Fruit fly (Drosophila melanogaster) whole organism, embryonic: ENCODE data around the gene CG17344.

ENCODE experiments used
- CG10654 ChIP-seq: fragments of 200-800 bp; sonication (Bioruptor generic); optimal IDR thresholded peaks from 2 replicates; lab custom pipeline; 2016; ENCODE audit warnings: missing biosample characterization, missing genetic modification characterization
- CG13424 ChIP-seq: fragments of 200-800 bp; sonication (Bioruptor generic); optimal IDR thresholded peaks from 2 replicates; lab custom pipeline; 2019; ENCODE audit warnings: missing biosample characterization, mild to moderate bottlenecking, missing genetic modification characterization, moderate library complexity
- CG14965 ChIP-seq: fragments of 200-800 bp; sonication (Bioruptor generic); optimal IDR thresholded peaks from 2 replicates; lab custom pipeline; 2016; ENCODE audit warnings: missing biosample characterization, missing genetic modification characterization, borderline replicate concordance
- CG17359 ChIP-seq: fragments of 200-800 bp; sonication (Bioruptor generic); optimal IDR thresholded peaks from 3 replicates; lab custom pipeline; 2018; ENCODE audit warnings: missing biosample characterization, mild to moderate bottlenecking, missing genetic modification characterization, moderate library complexity
- Chrac-16 ChIP-seq: fragments of 200-800 bp; sonication (Bioruptor generic); optimal IDR thresholded peaks from 3 replicates; lab custom pipeline; 2016; ENCODE audit warnings: missing biosample characterization, missing genetic modification characterization
- Dip2 ChIP-seq: fragments of 200-800 bp; sonication (Bioruptor generic); IDR thresholded peaks from 2 replicates; pipeline ENCODE4 v1.3.6; 2022; ENCODE audit warnings: missing biosample characterization, missing genetic modification characterization
- Lim3 ChIP-seq: fragments of 200-800 bp; sonication (Bioruptor generic); IDR thresholded peaks from 2 replicates; pipeline ENCODE4 v1.3.6; 2022; ENCODE audit warnings: missing biosample characterization, missing genetic modification characterization
- Meics ChIP-seq: fragments of 200-800 bp; sonication (Bioruptor generic); optimal IDR thresholded peaks from 2 replicates; lab custom pipeline; 2017; ENCODE audit warnings: missing biosample characterization, mild to moderate bottlenecking, missing genetic modification characterization
- Rx ChIP-seq: fragments of 200-800 bp; sonication (Bioruptor generic); IDR thresholded peaks from 2 replicates; pipeline ENCODE4 v1.3.6; 2022; ENCODE audit warnings: missing biosample characterization, missing genetic modification characterization
- ash1 ChIP-seq: fragments of 200-800 bp; sonication (Bioruptor generic); optimal IDR thresholded peaks from 2 replicates; lab custom pipeline; 2018; ENCODE audit warnings: missing biosample characterization, mild to moderate bottlenecking, missing genetic modification characterization
- croc ChIP-seq: fragments of 200-800 bp; sonication (Bioruptor generic); conservative IDR thresholded peaks from 3 replicates; pipeline ENCODE4 v1.3.6; 2022; ENCODE audit warnings: missing biosample characterization, missing genetic modification characterization
- fd3F ChIP-seq: fragments of 200-800 bp; sonication (Bioruptor generic); optimal IDR thresholded peaks from 2 replicates; lab custom pipeline; 2018; ENCODE audit warnings: missing biosample characterization, mild to moderate bottlenecking, missing genetic modification characterization, moderate library complexity
- gcm2 ChIP-seq: fragments of 200-800 bp; sonication (Bioruptor generic); optimal IDR thresholded peaks from 2 replicates; lab custom pipeline; 2016; ENCODE audit warnings: missing biosample characterization, missing genetic modification characterization

DNA sequence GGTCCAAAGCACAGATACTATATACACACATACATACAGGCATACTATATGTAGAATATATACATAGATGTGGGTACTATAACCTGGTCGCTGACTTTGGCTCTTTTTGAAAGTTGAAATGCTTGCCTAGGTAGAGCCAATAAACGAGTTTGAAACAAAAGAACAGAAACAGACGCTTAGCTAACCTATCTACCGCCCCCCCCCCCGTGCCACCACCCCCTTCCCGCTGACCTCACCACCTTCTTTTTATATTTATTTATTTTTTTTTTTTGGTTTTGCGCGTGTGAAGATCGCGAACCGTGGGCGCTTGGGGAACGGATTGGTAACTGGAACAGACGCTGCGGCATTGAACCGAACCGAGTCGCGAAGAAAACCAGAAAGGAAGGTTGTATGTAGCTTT is 42.3 kb downstream of the CG17344 start:
- TF ChIP-seq CG10654 (GFP tag; lab: Kevin White, UChicago) (no peak), Rx (GFP tag; lab: Robert Waterston, UW) (no peak), Lim3 (GFP tag; lab: Robert Waterston, UW) (no peak), Dip2 (GFP tag; lab: Robert Waterston, UW) (no peak), Chrac-16 (GFP tag; lab: Kevin White, UChicago) (no peak), Meics (GFP tag; lab: Kevin White, UChicago) (no peak), CG13424 (tag; lab: Kevin White, UChicago) (no peak), CG14965 (GFP tag; lab: Kevin White, UChicago) (no peak), CG17359 (tag; lab: Kevin White, UChicago) (no peak), gcm2 (GFP tag; lab: Kevin White, UChicago) (no peak), croc (GFP tag; lab: Robert Waterston, UW) (no peak), fd3F (GFP tag; lab: Kevin White, UChicago) (no peak), ash1 (GFP tag; lab: Kevin White, UChicago) (no peak)
